Fruit fly (Drosophila melanogaster) whole organism, embryonic: ENCODE data around the gene SoxN.

ENCODE experiments used
- Atf6 ChIP-seq: fragments of 200-800 bp; sonication (Bioruptor generic); IDR thresholded peaks from 2 replicates; pipeline ENCODE4 v1.3.6; 2022; ENCODE audit warnings: missing biosample characterization, missing genetic modification characterization
- CG1024 ChIP-seq: fragments of 200-800 bp; sonication (Bioruptor generic); IDR thresholded peaks from 2 replicates; pipeline ENCODE4 v1.3.6; 2022; ENCODE audit warnings: missing biosample characterization, missing genetic modification characterization
- CG10543 ChIP-seq: fragments of 200-800 bp; sonication (Bioruptor generic); optimal IDR thresholded peaks from 3 replicates; lab custom pipeline; 2017; ENCODE audit warnings: missing biosample characterization, mild to moderate bottlenecking, missing genetic modification characterization, moderate library complexity
- CG12299 ChIP-seq: fragments of 200-800 bp; sonication (Bioruptor generic); optimal IDR thresholded peaks from 2 replicates; lab custom pipeline; 2018; ENCODE audit warnings: missing biosample characterization, mild to moderate bottlenecking, missing genetic modification characterization
- CG12769 ChIP-seq: fragments of 200-800 bp; sonication (Bioruptor generic); optimal IDR thresholded peaks from 2 replicates; lab custom pipeline; 2019; ENCODE audit warnings: missing biosample characterization, mild to moderate bottlenecking, missing genetic modification characterization, moderate library complexity
- CG15479 ChIP-seq: fragments of 200-800 bp; sonication (Bioruptor generic); optimal IDR thresholded peaks from 3 replicates; lab custom pipeline; 2019; ENCODE audit warnings: missing biosample characterization, mild to moderate bottlenecking, missing genetic modification characterization, moderate library complexity
- CG16779 ChIP-seq: fragments of 200-800 bp; sonication (Bioruptor generic); IDR thresholded peaks from 2 replicates; pipeline ENCODE4 v1.3.6; 2022; ENCODE audit warnings: missing biosample characterization, missing genetic modification characterization
- CG17186 ChIP-seq: fragments of 200-800 bp; sonication (Bioruptor generic); optimal IDR thresholded peaks from 3 replicates; lab custom pipeline; 2017; ENCODE audit warnings: missing biosample characterization, missing genetic modification reagents, missing genetic modification characterization
- CG17361 ChIP-seq: fragments of 200-800 bp; sonication (Bioruptor generic); IDR thresholded peaks from 3 replicates; pipeline ENCODE4 v1.3.6; 2022; ENCODE audit warnings: missing biosample characterization, missing genetic modification characterization
- CG18011 ChIP-seq: fragments of 200-800 bp; sonication (Bioruptor generic); optimal IDR thresholded peaks from 2 replicates; lab custom pipeline; 2017; ENCODE audit warnings: missing biosample characterization, missing genetic modification characterization, mild to moderate bottlenecking, moderate library complexity, missing genotype
- CG2889 ChIP-seq: fragments of 200-800 bp; sonication (Bioruptor generic); IDR thresholded peaks from 3 replicates; pipeline ENCODE4 v1.3.6; 2022; ENCODE audit warnings: missing biosample characterization, missing genetic modification characterization
- CG4404 ChIP-seq: fragments of 200-800 bp; sonication (Bioruptor generic); IDR thresholded peaks from 2 replicates; pipeline ENCODE4 v1.3.6; 2022; ENCODE audit warnings: missing biosample characterization, missing genetic modification characterization
- CG4730 ChIP-seq: fragments of 200-800 bp; sonication (Bioruptor generic); IDR thresholded peaks from 2 replicates; pipeline ENCODE4 v1.3.6; 2022; ENCODE audit warnings: missing biosample characterization, missing genetic modification characterization
- CG6689 ChIP-seq: fragments of 200-800 bp; sonication (Bioruptor generic); IDR thresholded peaks from 2 replicates; pipeline ENCODE4 v1.3.6; 2022; ENCODE audit warnings: missing biosample characterization, missing genetic modification characterization
- CG6791 ChIP-seq: fragments of 200-800 bp; sonication (Bioruptor generic); IDR thresholded peaks from 3 replicates; pipeline ENCODE4 v1.3.6; 2022; ENCODE audit warnings: missing biosample characterization, missing genetic modification characterization; ENCODE audit not compliant: partially characterized antibody
- CG7556 ChIP-seq: fragments of 200-800 bp; sonication (Bioruptor generic); optimal IDR thresholded peaks from 2 replicates; lab custom pipeline; 2017; ENCODE audit warnings: missing biosample characterization, mild to moderate bottlenecking, missing genetic modification characterization
- CG8281 ChIP-seq: fragments of 200-800 bp; sonication (Bioruptor generic); optimal IDR thresholded peaks from 2 replicates; lab custom pipeline; 2018; ENCODE audit warnings: missing biosample characterization, mild to moderate bottlenecking, missing genetic modification characterization, moderate library complexity
- CG8924 ChIP-seq: fragments of 200-800 bp; optimal IDR thresholded peaks from 3 replicates; lab custom pipeline; 2019; ENCODE audit warnings: missing biosample characterization, mild to moderate bottlenecking, missing genetic modification characterization, moderate library complexity
- CG9437 ChIP-seq: fragments of 200-800 bp; sonication (Bioruptor generic); optimal IDR thresholded peaks from 2 replicates; lab custom pipeline; 2018; ENCODE audit warnings: missing biosample characterization, mild to moderate bottlenecking, missing genetic modification characterization
- Deaf1 ChIP-seq: fragments of 200-800 bp; optimal IDR thresholded peaks from 3 replicates; lab custom pipeline; 2019; ENCODE audit warnings: missing biosample characterization, mild to moderate bottlenecking, missing genetic modification characterization, moderate library complexity
- Dfd ChIP-seq, 2 experiments: fragments of >200 bp; optimal IDR thresholded peaks; 2 replicates each; lab custom pipeline; 2017; ENCODE audit warnings: missing biosample characterization in 2 of 2, missing genetic modification characterization in 2 of 2
- Fer1 ChIP-seq: fragments of 200-800 bp; sonication (Bioruptor generic); optimal IDR thresholded peaks from 2 replicates; lab custom pipeline; 2017; ENCODE audit warnings: missing biosample characterization, mild to moderate bottlenecking, missing genetic modification characterization
- Gug ChIP-seq: fragments of 200-800 bp; sonication (Bioruptor generic); IDR thresholded peaks from 4 replicates; pipeline ENCODE4 v1.3.6; 2022; ENCODE audit warnings: missing biosample characterization, missing genetic modification characterization
- Hr78 ChIP-seq, 2 experiments: fragments of 200-800 bp in 1 of 2; fragments of >200 bp in 1 of 2; sonication (Bioruptor generic) in 1 of 2; optimal IDR thresholded peaks; 2 replicates each; lab custom pipeline; 2017 to 2019; ENCODE audit warnings: missing biosample characterization in 2 of 2, missing genetic modification characterization in 2 of 2, mild to moderate bottlenecking in 1 of 2, moderate library complexity in 1 of 2
- Jarid2 ChIP-seq: fragments of 200-800 bp; sonication (Bioruptor generic); optimal IDR thresholded peaks from 3 replicates; lab custom pipeline; 2017; ENCODE audit warnings: mild to moderate bottlenecking, missing biosample characterization, missing genetic modification reagents, missing genetic modification characterization
- Lpt ChIP-seq: fragments of >200 bp; optimal IDR thresholded peaks from 2 replicates; lab custom pipeline; 2018; ENCODE audit warnings: missing biosample characterization, missing genetic modification characterization
- MBD-R2 ChIP-seq: fragments of 200-800 bp; sonication (Bioruptor generic); IDR thresholded peaks from 2 replicates; pipeline ENCODE4 v1.3.6; 2022; ENCODE audit warnings: missing biosample characterization, missing genetic modification characterization
- NC2β ChIP-seq: fragments of 200-800 bp; sonication (Bioruptor generic); optimal IDR thresholded peaks from 2 replicates; lab custom pipeline; 2016; ENCODE audit warnings: missing biosample characterization, missing genetic modification characterization
- Ptx1 ChIP-seq: fragments of 200-800 bp; sonication (Bioruptor generic); IDR thresholded peaks from 2 replicates; pipeline ENCODE4 v1.3.6; 2022; ENCODE audit warnings: missing biosample characterization, missing genetic modification characterization
- Rfx ChIP-seq: fragments of 200-800 bp; sonication (Bioruptor generic); IDR thresholded peaks from 2 replicates; pipeline ENCODE4 v1.3.6; 2022; ENCODE audit warnings: missing biosample characterization, missing genetic modification characterization
- Six4 ChIP-seq: fragments of 200-800 bp; sonication (Bioruptor generic); optimal IDR thresholded peaks from 2 replicates; lab custom pipeline; 2016; ENCODE audit warnings: missing biosample characterization, missing genetic modification characterization
- ara ChIP-seq: fragments of 200-800 bp; sonication (Bioruptor generic); IDR thresholded peaks from 2 replicates; pipeline ENCODE4 v1.3.6; 2022; ENCODE audit warnings: missing biosample characterization, missing genetic modification characterization
- btn ChIP-seq: fragments of 200-800 bp; sonication (Bioruptor generic); optimal IDR thresholded peaks from 2 replicates; lab custom pipeline; 2016; ENCODE audit warnings: missing biosample characterization, missing genetic modification characterization
- cato ChIP-seq: fragments of 200-800 bp; sonication (Bioruptor generic); optimal IDR thresholded peaks from 2 replicates; lab custom pipeline; 2016; ENCODE audit warnings: missing biosample characterization, missing genetic modification characterization, borderline replicate concordance
- cg ChIP-seq: fragments of 200-800 bp; sonication (Bioruptor generic); optimal IDR thresholded peaks from 3 replicates; lab custom pipeline; 2019; ENCODE audit warnings: missing biosample characterization, mild to moderate bottlenecking, missing genetic modification characterization, moderate library complexity
- cwo ChIP-seq: fragments of 200-800 bp; sonication (Bioruptor generic); optimal IDR thresholded peaks from 3 replicates; lab custom pipeline; 2017; ENCODE audit warnings: missing biosample characterization, missing genetic modification characterization, mild to moderate bottlenecking, moderate library complexity, missing genetic modification reagents
- dan ChIP-seq: fragments of 200-800 bp; sonication (Bioruptor generic); IDR thresholded peaks from 2 replicates; pipeline ENCODE4 v1.3.6; 2022; ENCODE audit warnings: missing biosample characterization, missing genetic modification characterization
- ems ChIP-seq: fragments of 200-800 bp; sonication (Bioruptor generic); optimal IDR thresholded peaks from 3 replicates; lab custom pipeline; 2016; ENCODE audit warnings: missing biosample characterization, missing genetic modification characterization
- esg ChIP-seq: fragments of 200-800 bp; sonication (Bioruptor generic); conservative IDR thresholded peaks from 2 replicates; pipeline ENCODE4 v1.3.6; 2022; ENCODE audit warnings: missing biosample characterization, missing genetic modification characterization
- exex ChIP-seq: fragments of 200-800 bp; sonication (Bioruptor generic); optimal IDR thresholded peaks from 4 replicates; lab custom pipeline; 2018; ENCODE audit warnings: missing biosample characterization, mild to moderate bottlenecking, missing genetic modification characterization, moderate library complexity
- grn ChIP-seq: fragments of 200-800 bp; sonication (Bioruptor generic); optimal IDR thresholded peaks from 3 replicates; lab custom pipeline; 2017; ENCODE audit warnings: missing biosample characterization, missing genetic modification characterization
- ind ChIP-seq: fragments of 200-800 bp; sonication (Bioruptor generic); optimal IDR thresholded peaks from 3 replicates; lab custom pipeline; 2016; ENCODE audit warnings: missing biosample characterization, missing genetic modification characterization
- kay ChIP-seq: fragments of 200-800 bp; sonication (Bioruptor generic); optimal IDR thresholded peaks from 2 replicates; lab custom pipeline; 2016; ENCODE audit warnings: missing biosample characterization, missing genetic modification characterization
- mam ChIP-seq: fragments of 200-800 bp; sonication (Bioruptor generic); optimal IDR thresholded peaks from 3 replicates; lab custom pipeline; 2016; ENCODE audit warnings: missing biosample characterization, missing genetic modification characterization
- nom ChIP-seq: fragments of 200-800 bp; sonication (Bioruptor generic); optimal IDR thresholded peaks from 2 replicates; lab custom pipeline; 2017; ENCODE audit warnings: missing biosample characterization, missing genetic modification characterization, mild to moderate bottlenecking, moderate library complexity, missing genetic modification reagents
- pan ChIP-seq, 4 experiments: fragments of >200 bp in 3 of 4; fragments of 200-800 bp in 1 of 4; sonication (Bioruptor generic) in 1 of 4; optimal IDR thresholded peaks in 3 of 4; IDR thresholded peaks in 1 of 4; 2 replicates each; pipeline versions ENCODE4 v1.3.6 to Lab custom; 2017 to 2022; ENCODE audit warnings: missing biosample characterization in 2 of 4, missing genetic modification characterization in 2 of 4, mixed read lengths in 1 of 4
- pita ChIP-seq: fragments of 200-800 bp; sonication (Bioruptor generic); optimal IDR thresholded peaks from 2 replicates; lab custom pipeline; 2017; ENCODE audit warnings: missing biosample characterization, mild to moderate bottlenecking, missing genetic modification characterization
- scrt ChIP-seq: fragments of 200-800 bp; sonication (Bioruptor generic); optimal IDR thresholded peaks from 2 replicates; lab custom pipeline; 2018; ENCODE audit warnings: missing biosample characterization, mild to moderate bottlenecking, missing genetic modification characterization, moderate library complexity
- so ChIP-seq: fragments of 200-800 bp; sonication (Bioruptor generic); IDR thresholded peaks from 3 replicates; pipeline ENCODE4 v1.3.6; 2022; ENCODE audit warnings: missing biosample characterization, missing genetic modification characterization
- wdn ChIP-seq: fragments of 200-800 bp; sonication (Bioruptor generic); IDR thresholded peaks from 2 replicates; pipeline ENCODE4 v1.3.6; 2022; ENCODE audit warnings: missing biosample characterization, missing genetic modification characterization

The SoxN gene

dm6 chr2L:8845931-8846330, 20.5 kb downstream of the SoxN start (continued):
- TF ChIP-seq pan (optimal IDR thresholded peaks at IDR 0.05; lab: Kevin White, UChicago), result no peak
- no peak for TF ChIP-seq pan (GFP tag; optimal IDR thresholded peaks at IDR 0.05 in 1 of 2, IDR thresholded peaks at IDR 0.05 in 1 of 2)
- TF ChIP-seq esg, result no peak
- peak; percentile 63; the same call in 1 of the 3 replicates for TF ChIP-seq so (GFP tag; lab: Robert Waterston, UW)
- TF ChIP-seq nom, result no peak
- no peak for TF ChIP-seq CG4730 (GFP tag; lab: Robert Waterston, UW)
- TF ChIP-seq CG12299 (tag; lab: Kevin White, UChicago), result peak; percentile 64
- TF ChIP-seq Six4, result peak; percentile 56
- peak; percentile 50 for TF ChIP-seq Fer1
- peak; percentile 77 for TF ChIP-seq CG7556 (GFP tag; lab: Kevin White, UChicago)
- TF ChIP-seq cato (GFP tag; lab: Kevin White, UChicago), result peak; percentile 61
- TF ChIP-seq CG2889, result peak; percentile 26; the same call in 1 of the 3 replicates
- TF ChIP-seq ind (GFP tag; lab: Kevin White, UChicago), result no peak
- TF ChIP-seq Jarid2 (GFP tag; lab: Kevin White, UChicago), result peak; percentile 45
- TF ChIP-seq dan (GFP tag; lab: Robert Waterston, UW), result no peak
- peak; percentile 80 for TF ChIP-seq CG10543 (GFP tag; lab: Kevin White, UChicago)
- peak in 1 of 2 experiments; percentile 33 for TF ChIP-seq Hr78 (GFP tag; optimal IDR thresholded peaks at IDR 0.05; lab: Kevin White, UChicago)
- TF ChIP-seq CG4404, result peak; percentile 17; the same call in 1 of the 2 replicates
- TF ChIP-seq cwo, result peak; percentile 50
- peak; percentile 15 for TF ChIP-seq ems (GFP tag; lab: Kevin White, UChicago)
- peak; percentile 46; the same call in 1 of the 2 replicates for TF ChIP-seq CG16779
- no peak for TF ChIP-seq Dfd (GFP tag; optimal IDR thresholded peaks at IDR 0.05; lab: Kevin White, UChicago)
- TF ChIP-seq CG12769, result peak; percentile 83
- TF ChIP-seq CG6689 (GFP tag; lab: Robert Waterston, UW), result peak; percentile 24; the same call in 1 of the 2 replicates
- TF ChIP-seq CG8281, result no peak
- TF ChIP-seq Ptx1 (GFP tag; lab: Robert Waterston, UW), result no peak
- TF ChIP-seq CG6791 (GFP tag; lab: Robert Waterston, UW), result no peak
- TF ChIP-seq Atf6, result peak; percentile 71; the same call in 1 of the 2 replicates
- peak; percentile 54 for TF ChIP-seq grn (GFP tag; lab: Kevin White, UChicago)
- peak; percentile 74 for TF ChIP-seq CG1024
- TF ChIP-seq mam, result peak; percentile 49
- TF ChIP-seq NC2β (GFP tag; lab: Kevin White, UChicago), result peak; percentile 93
- TF ChIP-seq kay (GFP tag; lab: Kevin White, UChicago), result no peak
- TF ChIP-seq exex (tag; lab: Kevin White, UChicago), result no peak
- TF ChIP-seq Deaf1, result no peak
- no peak for TF ChIP-seq cg (GFP tag; lab: Kevin White, UChicago)
- TF ChIP-seq scrt (GFP tag; lab: Kevin White, UChicago), result peak; percentile 32
- TF ChIP-seq Rfx, result peak; percentile 52; the same call in 1 of the 2 replicates
- peak; percentile 75 for TF ChIP-seq ara
- peak; percentile 84 for TF ChIP-seq CG8924 (tag; lab: Kevin White, UChicago)
- TF ChIP-seq MBD-R2 (GFP tag; lab: Robert Waterston, UW), result no peak
- TF ChIP-seq wdn (GFP tag; lab: Robert Waterston, UW), result peak; percentile 49; the same call in 1 of the 2 replicates
- no peak for TF ChIP-seq Gug (GFP tag; lab: Robert Waterston, UW)
- peak; percentile 16 for TF ChIP-seq btn (GFP tag; lab: Kevin White, UChicago)
- peak; percentile 3 for TF ChIP-seq CG9437 (GFP tag; lab: Kevin White, UChicago)
- peak; percentile 89 for TF ChIP-seq CG15479 (GFP tag; lab: Kevin White, UChicago)
- TF ChIP-seq CG18011 (GFP tag; lab: Kevin White, UChicago), result peak; percentile 65
- TF ChIP-seq CG17361, result peak; percentile 48; the same call in 1 of the 3 replicates
- no peak for TF ChIP-seq pita (GFP tag; lab: Kevin White, UChicago)
- TF ChIP-seq CG17186 (GFP tag; lab: Kevin White, UChicago), result no peak
- TF ChIP-seq Lpt (GFP tag; lab: Kevin White, UChicago), result no peak
